Fruit fly (Drosophila melanogaster) whole organism, embryonic: ENCODE results near the gene Peritrophin-15a.
A peak's percentile ranks its signal among the peaks of the same experiment; 100 is the strongest.

ENCODE experiments used
- Asciz ChIP-seq: fragments of 200-800 bp; sonication (Bioruptor generic); optimal IDR thresholded peaks from 2 replicates; lab custom pipeline; 2017; ENCODE audit warnings: missing biosample characterization, mild to moderate bottlenecking, missing genetic modification characterization, missing genetic modification reagents
- Awh ChIP-seq: fragments of 200-800 bp; sonication (Bioruptor generic); IDR thresholded peaks from 2 replicates; pipeline ENCODE4, ENCODE4 v1.3.6; 2022; ENCODE audit warnings: missing biosample characterization, missing genetic modification characterization
- Bgb ChIP-seq: fragments of 200-800 bp; sonication (Bioruptor generic); IDR thresholded peaks from 2 replicates; pipeline ENCODE4 v1.3.6; 2022; ENCODE audit warnings: missing biosample characterization, missing genetic modification characterization; ENCODE audit not compliant: partially characterized antibody
- Blimp-1 ChIP-seq: fragments of 200-800 bp; sonication (Bioruptor generic); optimal IDR thresholded peaks from 3 replicates; lab custom pipeline; 2018; ENCODE audit warnings: missing biosample characterization, missing genetic modification characterization, mild to moderate bottlenecking, moderate library complexity, missing genetic modification reagents
- BtbVII ChIP-seq: fragments of 200-800 bp; sonication (Bioruptor generic); optimal IDR thresholded peaks from 3 replicates; lab custom pipeline; 2017; ENCODE audit warnings: missing biosample characterization, mild to moderate bottlenecking, missing genetic modification characterization
- C15 ChIP-seq: fragments of 200-800 bp; sonication (Bioruptor generic); IDR thresholded peaks from 3 replicates; pipeline ENCODE4 v1.3.6; 2022; ENCODE audit warnings: missing biosample characterization, missing genetic modification characterization
- CG13296 ChIP-seq: fragments of 200-800 bp; sonication (Bioruptor generic); optimal IDR thresholded peaks from 3 replicates; lab custom pipeline; 2018; ENCODE audit warnings: missing biosample characterization, mild to moderate bottlenecking, missing genetic modification characterization
- CG13894 ChIP-seq: fragments of 200-800 bp; sonication (Bioruptor generic); optimal IDR thresholded peaks from 3 replicates; lab custom pipeline; 2018; ENCODE audit warnings: missing biosample characterization, mild to moderate bottlenecking, missing genetic modification characterization, moderate library complexity
- CG14014 ChIP-seq: fragments of 200-800 bp; sonication (Bioruptor generic); IDR thresholded peaks from 2 replicates; pipeline ENCODE4 v1.3.6; 2022; ENCODE audit warnings: missing biosample characterization, missing genetic modification characterization
- CG17359 ChIP-seq: fragments of 200-800 bp; sonication (Bioruptor generic); optimal IDR thresholded peaks from 3 replicates; lab custom pipeline; 2018; ENCODE audit warnings: missing biosample characterization, mild to moderate bottlenecking, missing genetic modification characterization, moderate library complexity
- CG1792 ChIP-seq: fragments of 200-800 bp; sonication (Bioruptor generic); optimal IDR thresholded peaks from 2 replicates; lab custom pipeline; 2016; ENCODE audit warnings: missing biosample characterization, missing genetic modification characterization
- CG2678 ChIP-seq: fragments of 200-800 bp; sonication (Bioruptor generic); optimal IDR thresholded peaks from 3 replicates; lab custom pipeline; 2019; ENCODE audit warnings: missing biosample characterization, mild to moderate bottlenecking, missing genetic modification characterization, moderate library complexity
- CG3838 ChIP-seq: fragments of 200-800 bp; sonication (Bioruptor generic); optimal IDR thresholded peaks from 3 replicates; lab custom pipeline; 2016; ENCODE audit warnings: missing biosample characterization, missing genetic modification characterization
- CG42726 ChIP-seq: fragments of 200-800 bp; sonication (Bioruptor generic); IDR thresholded peaks from 2 replicates; pipeline ENCODE4 v1.3.6; 2022; ENCODE audit warnings: missing biosample characterization, missing genetic modification characterization; ENCODE audit not compliant: partially characterized antibody
- CG4282 ChIP-seq: fragments of 200-800 bp; sonication (Bioruptor generic); optimal IDR thresholded peaks from 2 replicates; lab custom pipeline; 2016; ENCODE audit warnings: missing biosample characterization, missing genetic modification characterization
- CG4820 ChIP-seq: fragments of 200-800 bp; sonication (Bioruptor generic); optimal IDR thresholded peaks from 3 replicates; lab custom pipeline; 2016; ENCODE audit warnings: missing biosample characterization, missing genetic modification characterization
- CG7928 ChIP-seq: fragments of 200-800 bp; sonication (Bioruptor generic); optimal IDR thresholded peaks from 2 replicates; lab custom pipeline; 2017; ENCODE audit warnings: missing biosample characterization, mild to moderate bottlenecking, missing genetic modification characterization
- CG8388 ChIP-seq: fragments of 200-800 bp; sonication (Bioruptor generic); optimal IDR thresholded peaks from 2 replicates; lab custom pipeline; 2019; ENCODE audit warnings: missing biosample characterization, mild to moderate bottlenecking, missing genetic modification characterization, moderate library complexity
- CG8924 ChIP-seq: fragments of 200-800 bp; optimal IDR thresholded peaks from 3 replicates; lab custom pipeline; 2019; ENCODE audit warnings: missing biosample characterization, mild to moderate bottlenecking, missing genetic modification characterization, moderate library complexity
- CG9817 ChIP-seq: fragments of 200-800 bp; sonication (Bioruptor generic); optimal IDR thresholded peaks from 2 replicates; lab custom pipeline; 2018; ENCODE audit warnings: missing biosample characterization, mild to moderate bottlenecking, missing genetic modification characterization, moderate library complexity
- Chrac-16 ChIP-seq: fragments of 200-800 bp; sonication (Bioruptor generic); optimal IDR thresholded peaks from 3 replicates; lab custom pipeline; 2016; ENCODE audit warnings: missing biosample characterization, missing genetic modification characterization
- CoRest ChIP-seq: fragments of 200-800 bp; sonication (Bioruptor generic); optimal IDR thresholded peaks from 3 replicates; lab custom pipeline; 2018; ENCODE audit warnings: missing biosample characterization, mild to moderate bottlenecking, missing genetic modification characterization, moderate library complexity
- D ChIP-seq, 2 experiments: fragments of 200-800 bp in 1 of 2; fragments of >200 bp in 1 of 2; sonication (Bioruptor generic) in 1 of 2; optimal IDR thresholded peaks; 2 replicates in 1 of 2; 3 replicates in 1 of 2; lab custom pipeline; 2017; ENCODE audit warnings: mild to moderate bottlenecking in 1 of 2, missing biosample characterization in 1 of 2, missing genetic modification characterization in 1 of 2, missing genetic modification reagents in 1 of 2
- Dfd ChIP-seq, 2 experiments: fragments of >200 bp; optimal IDR thresholded peaks; 2 replicates each; lab custom pipeline; 2017; ENCODE audit warnings: missing biosample characterization in 2 of 2, missing genetic modification characterization in 2 of 2
- Fer2 ChIP-seq: fragments of 200-800 bp; sonication (Bioruptor generic); optimal IDR thresholded peaks from 2 replicates; lab custom pipeline; 2018; ENCODE audit warnings: missing biosample characterization, mild to moderate bottlenecking, missing genetic modification characterization, moderate library complexity
- Myb ChIP-seq: fragments of 200-800 bp; sonication (Bioruptor generic); optimal IDR thresholded peaks from 2 replicates; lab custom pipeline; 2016; ENCODE audit warnings: missing biosample characterization, missing genetic modification characterization
- NK7.1 ChIP-seq: fragments of 200-800 bp; sonication (Bioruptor generic); optimal IDR thresholded peaks from 3 replicates; lab custom pipeline; 2016; ENCODE audit warnings: missing biosample characterization, missing genetic modification characterization
- Nf-YB ChIP-seq: fragments of 200-800 bp; sonication (Bioruptor generic); optimal IDR thresholded peaks from 3 replicates; lab custom pipeline; 2019; ENCODE audit warnings: missing biosample characterization, mild to moderate bottlenecking, missing genetic modification characterization, moderate library complexity
- Rx ChIP-seq: fragments of 200-800 bp; sonication (Bioruptor generic); IDR thresholded peaks from 2 replicates; pipeline ENCODE4 v1.3.6; 2022; ENCODE audit warnings: missing biosample characterization, missing genetic modification characterization
- Spps ChIP-seq: fragments of 200-800 bp; sonication (Bioruptor generic); optimal IDR thresholded peaks from 2 replicates; lab custom pipeline; 2018; ENCODE audit warnings: missing biosample characterization, mild to moderate bottlenecking, missing genetic modification characterization
- Sry-δ ChIP-seq: fragments of 200-800 bp; sonication (Bioruptor generic); optimal IDR thresholded peaks from 2 replicates; lab custom pipeline; 2016; ENCODE audit warnings: missing biosample characterization, missing genetic modification characterization
- Xbp1 ChIP-seq: fragments of 200-800 bp; sonication (Bioruptor generic); optimal IDR thresholded peaks from 3 replicates; lab custom pipeline; 2016; ENCODE audit warnings: missing biosample characterization, mild to moderate bottlenecking, missing genetic modification characterization
- al ChIP-seq: fragments of 200-800 bp; sonication (Bioruptor generic); IDR thresholded peaks from 2 replicates; pipeline ENCODE4 v1.3.6; 2022; ENCODE audit warnings: missing biosample characterization, missing genetic modification characterization
- ato ChIP-seq: fragments of 200-800 bp; sonication (Bioruptor generic); IDR thresholded peaks from 2 replicates; pipeline ENCODE4 v1.3.6; 2022; ENCODE audit warnings: missing biosample characterization, missing genetic modification characterization; ENCODE audit not compliant: partially characterized antibody
- az2 ChIP-seq: fragments of 200-800 bp; sonication (Bioruptor generic); optimal IDR thresholded peaks from 3 replicates; lab custom pipeline; 2016; ENCODE audit warnings: missing biosample characterization, missing genetic modification characterization
- btn ChIP-seq: fragments of 200-800 bp; sonication (Bioruptor generic); optimal IDR thresholded peaks from 2 replicates; lab custom pipeline; 2016; ENCODE audit warnings: missing biosample characterization, missing genetic modification characterization
- cwo ChIP-seq: fragments of 200-800 bp; sonication (Bioruptor generic); optimal IDR thresholded peaks from 3 replicates; lab custom pipeline; 2017; ENCODE audit warnings: missing biosample characterization, missing genetic modification characterization, mild to moderate bottlenecking, moderate library complexity, missing genetic modification reagents
- fd102C ChIP-seq: fragments of 200-800 bp; sonication (Bioruptor generic); optimal IDR thresholded peaks from 2 replicates; lab custom pipeline; 2018; ENCODE audit warnings: missing biosample characterization, mild to moderate bottlenecking, missing genetic modification characterization, moderate library complexity
- fru ChIP-seq: fragments of >200 bp; optimal IDR thresholded peaks from 2 replicates; lab custom pipeline; 2017
- gcm2 ChIP-seq: fragments of 200-800 bp; sonication (Bioruptor generic); optimal IDR thresholded peaks from 2 replicates; lab custom pipeline; 2016; ENCODE audit warnings: missing biosample characterization, missing genetic modification characterization
- kay ChIP-seq: fragments of 200-800 bp; sonication (Bioruptor generic); optimal IDR thresholded peaks from 2 replicates; lab custom pipeline; 2016; ENCODE audit warnings: missing biosample characterization, missing genetic modification characterization
- knrl ChIP-seq: fragments of 200-800 bp; sonication (Bioruptor generic); IDR thresholded peaks from 3 replicates; pipeline ENCODE4 v1.3.6; 2022; ENCODE audit warnings: missing biosample characterization, missing genetic modification characterization; ENCODE audit not compliant: partially characterized antibody
- nerfin-1 ChIP-seq: fragments of 200-800 bp; sonication (Bioruptor generic); optimal IDR thresholded peaks from 3 replicates; lab custom pipeline; 2019; ENCODE audit warnings: missing biosample characterization, mild to moderate bottlenecking, missing genetic modification characterization, moderate library complexity
- so ChIP-seq: fragments of 200-800 bp; sonication (Bioruptor generic); IDR thresholded peaks from 3 replicates; pipeline ENCODE4 v1.3.6; 2022; ENCODE audit warnings: missing biosample characterization, missing genetic modification characterization
- tll ChIP-seq, 2 experiments: fragments of 200-800 bp in 1 of 2; fragments of >200 bp in 1 of 2; sonication (Bioruptor generic) in 1 of 2; optimal IDR thresholded peaks; 2 replicates each; lab custom pipeline; 2017 to 2019; ENCODE audit warnings: missing biosample characterization in 2 of 2, missing genetic modification characterization in 2 of 2, mild to moderate bottlenecking in 1 of 2, moderate library complexity in 1 of 2
- toy ChIP-seq: fragments of 200-800 bp; sonication (Bioruptor generic); IDR thresholded peaks from 2 replicates; pipeline ENCODE4 v1.3.6; 2022; ENCODE audit warnings: missing biosample characterization, missing genetic modification characterization
- wdn ChIP-seq: fragments of 200-800 bp; sonication (Bioruptor generic); IDR thresholded peaks from 2 replicates; pipeline ENCODE4 v1.3.6; 2022; ENCODE audit warnings: missing biosample characterization, missing genetic modification characterization
- yki ChIP-seq: fragments of >200 bp; optimal IDR thresholded peaks from 3 replicates; lab custom pipeline; 2018

Peritrophin-15a gene

DNA sequence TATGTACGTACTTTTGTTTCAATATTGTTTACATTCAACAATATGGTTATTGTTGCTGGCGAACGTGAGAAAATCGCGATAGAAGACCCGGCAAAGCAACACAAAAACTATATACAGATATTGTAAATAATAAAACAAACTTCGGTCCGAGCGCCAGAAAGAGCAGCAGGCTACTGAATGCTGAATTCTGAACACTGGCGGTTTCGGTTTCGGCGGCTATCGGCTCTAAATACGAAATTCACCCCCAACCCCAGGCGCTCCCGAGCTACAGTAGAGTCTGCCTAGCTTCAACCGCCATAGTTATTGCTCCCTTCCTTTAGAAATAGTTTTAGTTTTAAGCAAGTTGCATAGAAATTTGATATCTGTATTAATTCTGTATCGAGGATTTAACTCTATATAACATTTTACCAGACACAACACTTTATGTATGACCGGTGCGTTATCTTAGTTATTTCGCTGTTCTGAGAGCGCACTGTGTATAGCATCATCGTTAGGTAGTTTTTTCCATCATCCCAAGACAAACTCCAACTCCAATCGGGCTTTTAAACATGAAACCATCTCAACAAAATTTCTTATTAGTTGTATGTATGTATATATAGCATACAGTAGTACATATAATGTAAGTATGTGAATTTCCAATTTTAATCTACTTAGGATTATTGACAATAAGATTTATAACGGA lies 33.5 kb downstream of the Peritrophin-15a start, which contains the start of gene CG7627 (continued):
- TF ChIP-seq CG42726 (GFP tag; lab: Robert Waterston, UW) (0 out of 2 replicates have a peak, but pooled peaks have one; percentile 42), kay (peak; percentile 31), CG3838 (GFP tag; lab: Kevin White, UChicago) (no peak), CG2678 (tag; lab: Kevin White, UChicago) (peak; percentile 88), CG9817 (tag; lab: Kevin White, UChicago) (peak; percentile 74), gcm2 (GFP tag; lab: Kevin White, UChicago) (peak; percentile 57), toy (GFP tag; lab: Robert Waterston, UW) (peak; percentile 54; the same call in 1 of the 2 replicates), NK7.1 (GFP tag; lab: Kevin White, UChicago) (peak; percentile 63), Nf-YB (peak; percentile 26), Chrac-16 (peak; percentile 62), Fer2 (peak; percentile 58), BtbVII (peak; percentile 82), btn (GFP tag; lab: Kevin White, UChicago) (peak; percentile 19), Rx (GFP tag; lab: Robert Waterston, UW) (peak; percentile 60), D (optimal IDR thresholded peaks at IDR 0.05; lab: Kevin White, UChicago) (no peak), D (GFP tag; optimal IDR thresholded peaks at IDR 0.05; lab: Kevin White, UChicago) (peak; percentile 51), Spps (no peak), Xbp1 (peak; percentile 72), ato (GFP tag; lab: Robert Waterston, UW) (no peak), so (peak; percentile 74), CG13296 (peak; percentile 67), CG8388 (GFP tag; lab: Kevin White, UChicago) (peak; percentile 55), Myb (GFP tag; lab: Kevin White, UChicago) (peak; percentile 65), Dfd (GFP tag; optimal IDR thresholded peaks at IDR 0.05; lab: Kevin White, UChicago) (no peak), Awh (GFP tag; lab: Robert Waterston, UW) (peak; percentile 67; the same call in 1 of the 2 replicates), tll (GFP tag; optimal IDR thresholded peaks at IDR 0.05; lab: Kevin White, UChicago) (no peak), fru (no peak), C15 (0 out of 3 replicates have a peak, but pooled peaks have one; percentile 52), Sry-δ (peak; percentile 48), CG4820 (peak; percentile 72), Asciz (GFP tag; lab: Kevin White, UChicago) (peak; percentile 66), CoRest (tag; lab: Kevin White, UChicago) (peak; percentile 68), cwo (GFP tag; lab: Kevin White, UChicago) (peak; percentile 83), CG8924 (peak; percentile 61), Blimp-1 (peak; percentile 66), wdn (GFP tag; lab: Robert Waterston, UW) (peak; percentile 58), CG17359 (peak; percentile 81), CG7928 (GFP tag; lab: Kevin White, UChicago) (peak; percentile 49), fd102C (no peak), al (peak; percentile 75), CG13894 (peak; percentile 75), CG1792 (peak; percentile 43), az2 (peak; percentile 70), knrl (GFP tag; lab: Robert Waterston, UW) (no peak), CG4282 (GFP tag; lab: Kevin White, UChicago) (no peak), nerfin-1 (peak; percentile 17), Bgb (peak; percentile 38; the same call in 1 of the 2 replicates), yki (lab: Kevin White, UChicago) (no peak), CG14014 (peak; percentile 71)
